Worm (Caenorhabditis elegans) whole organism, late embryonic: Measurements from ENCODE around the gene jmjd-3.1.

Experiments
- C38D4.7 ChIP-seq: fragments of 200-800 bp; sonication (Bioruptor generic); optimal IDR thresholded peaks from 2 replicates; lab custom pipeline; 2018; ENCODE audit warnings: mild to moderate bottlenecking, missing genetic modification characterization, moderate library complexity, missing compliant biosample characterization
- K09A11.1 ChIP-seq: sonication (generic microtip); optimal IDR thresholded peaks from 2 replicates; lab custom pipeline; 2017; ENCODE audit warnings: antibody characterized with exemption, mild to moderate bottlenecking, missing genetic modification characterization, missing compliant biosample characterization; ENCODE audit not compliant: insufficient read depth
- ceh-9 ChIP-seq: sonication (generic microtip); optimal IDR thresholded peaks from 2 replicates; lab custom pipeline; 2016; ENCODE audit warnings: mild to moderate bottlenecking, missing genetic modification characterization, inconsistent platforms, missing compliant biosample characterization
- dve-1 ChIP-seq: sonication (generic microtip); optimal IDR thresholded peaks from 2 replicates; lab custom pipeline; 2017; ENCODE audit warnings: antibody characterized with exemption, mild to moderate bottlenecking, missing genetic modification characterization, missing compliant biosample characterization
- lim-6 ChIP-seq: sonication (generic microtip); optimal IDR thresholded peaks from 2 replicates; lab custom pipeline; 2016; ENCODE audit warnings: missing genetic modification characterization, missing compliant biosample characterization
- mec-3 ChIP-seq: sonication (generic microtip); optimal IDR thresholded peaks from 2 replicates; lab custom pipeline; 2016; ENCODE audit warnings: borderline replicate concordance, missing genetic modification characterization, missing compliant biosample characterization
- nfya-1 ChIP-seq: sonication (generic microtip); optimal IDR thresholded peaks from 2 replicates; lab custom pipeline; 2017; ENCODE audit warnings: missing genetic modification characterization, mild to moderate bottlenecking, missing compliant biosample characterization, antibody characterized with exemption, moderate library complexity
- nhr-11 ChIP-seq: fragments of 150-350 bp; optimal IDR thresholded peaks from 2 replicates; lab custom pipeline; 2014; ENCODE audit warnings: missing biosample characterization, missing genetic modification characterization
- pha-2 ChIP-seq: sonication (generic microtip); optimal IDR thresholded peaks from 2 replicates; lab custom pipeline; 2017; ENCODE audit warnings: mild to moderate bottlenecking, missing genetic modification characterization, missing compliant biosample characterization
- pha-4 ChIP-seq: fragments of 150-350 bp; optimal IDR thresholded peaks from 2 replicates; lab custom pipeline; 2018; ENCODE audit warnings: missing biosample characterization, missing genetic modification reagents, missing genetic modification characterization
- pqm-1 ChIP-seq: sonication (generic microtip); optimal IDR thresholded peaks from 2 replicates; lab custom pipeline; 2016; ENCODE audit warnings: missing genetic modification characterization, missing compliant biosample characterization
- unc-86 ChIP-seq: sonication (generic microtip); optimal IDR thresholded peaks from 2 replicates; lab custom pipeline; 2016; ENCODE audit warnings: missing genetic modification characterization, missing compliant biosample characterization

DNA sequence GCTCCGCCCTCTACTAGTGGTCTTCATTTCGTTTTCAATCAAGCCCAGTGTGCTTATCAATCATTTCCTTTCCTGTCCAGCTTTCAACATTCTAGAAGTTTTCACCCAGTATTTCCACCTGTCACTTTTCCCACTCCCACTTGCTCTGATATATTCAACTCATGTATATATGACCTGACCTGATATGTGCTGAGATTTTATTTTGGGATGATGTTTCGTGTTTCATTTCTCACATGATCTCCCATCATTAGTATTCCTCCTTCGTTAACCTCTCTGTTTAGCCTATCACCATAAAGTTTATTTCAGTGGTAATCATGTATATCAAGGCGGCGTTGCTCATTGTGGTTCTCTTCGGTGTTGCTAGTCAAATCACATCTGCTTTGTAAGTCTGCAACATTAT is 22.0 kb downstream of the jmjd-3.1 start, which contains the start of gene nlp-7:
- no peak for TF ChIP-seq pha-4 (tag; lab: Kevin White, UChicago)
- no peak for TF ChIP-seq C38D4.7 (GFP tag; lab: Kevin White, UChicago)
- no peak for TF ChIP-seq K09A11.1
- TF ChIP-seq ceh-9 (tag; lab: Kevin White, UChicago), result no peak
- TF ChIP-seq nhr-11 (tag; lab: Kevin White, UChicago), result no peak
- no peak for TF ChIP-seq pqm-1
- no peak for TF ChIP-seq nfya-1
- TF ChIP-seq lim-6 (tag; lab: Kevin White, UChicago), result no peak
- no peak for TF ChIP-seq pha-2
- no peak for TF ChIP-seq unc-86 (tag; lab: Kevin White, UChicago)
- TF ChIP-seq dve-1 (tag; lab: Kevin White, UChicago), result no peak
- no peak for TF ChIP-seq mec-3 (tag; lab: Kevin White, UChicago)
